Worm (Caenorhabditis elegans) whole organism, late embryonic: Measurements from ENCODE around the gene obr-3.
A peak's percentile ranks its signal among the peaks of the same experiment; 100 is the strongest.

Experiments used
- C08G9.2 ChIP-seq: sonication (generic microtip); optimal IDR thresholded peaks from 2 replicates; lab custom pipeline; 2016; ENCODE audit warnings: mild to moderate bottlenecking, missing genetic modification characterization, moderate library complexity, missing compliant biosample characterization
- Y22D7AL.16 ChIP-seq: sonication (generic microtip); optimal IDR thresholded peaks from 2 replicates; lab custom pipeline; 2016; ENCODE audit warnings: missing genetic modification characterization, missing compliant biosample characterization
- ahr-1 ChIP-seq: sonication (generic microtip); optimal IDR thresholded peaks from 2 replicates; lab custom pipeline; 2016; ENCODE audit warnings: missing genetic modification characterization, missing compliant biosample characterization
- ama-1 ChIP-seq: fragments of 150-350 bp; optimal IDR thresholded peaks from 2 replicates; lab custom pipeline; 2014
- ceh-14 ChIP-seq: sonication (generic microtip); optimal IDR thresholded peaks from 2 replicates; lab custom pipeline; 2016; ENCODE audit warnings: missing genotype, missing genetic modification characterization, missing compliant biosample characterization
- ceh-19 ChIP-seq: fragments of 200-800 bp; sonication (Bioruptor generic); optimal IDR thresholded peaks from 2 replicates; lab custom pipeline; 2018; ENCODE audit warnings: mild to moderate bottlenecking, missing genetic modification characterization, missing compliant biosample characterization
- ceh-22 ChIP-seq: sonication (generic microtip); optimal IDR thresholded peaks from 2 replicates; lab custom pipeline; 2017; ENCODE audit warnings: missing biosample characterization, missing genetic modification characterization
- ceh-30 ChIP-seq: fragments of 150-350 bp; optimal IDR thresholded peaks from 2 replicates; lab custom pipeline; 2014; ENCODE audit warnings: missing biosample characterization, missing genetic modification characterization
- ceh-45 ChIP-seq: fragments of 200-800 bp; sonication (Bioruptor generic); IDR thresholded peaks from 2 replicates; pipeline ENCODE4 v1.3.6; 2022; ENCODE audit warnings: missing genetic modification reagents, missing genetic modification characterization, missing compliant biosample characterization
- ceh-48 ChIP-seq: sonication (generic microtip); optimal IDR thresholded peaks from 2 replicates; lab custom pipeline; 2016; ENCODE audit warnings: missing genetic modification characterization, inconsistent platforms, missing compliant biosample characterization
- dmd-4 ChIP-seq: sonication (generic microtip); optimal IDR thresholded peaks from 2 replicates; lab custom pipeline; 2016; ENCODE audit warnings: borderline replicate concordance, missing genetic modification characterization, missing compliant biosample characterization
- elt-2 ChIP-seq: sonication (generic microtip); optimal IDR thresholded peaks from 2 replicates; lab custom pipeline; 2016; ENCODE audit warnings: missing genetic modification reagents, missing genetic modification characterization, missing compliant biosample characterization
- fax-1 ChIP-seq: sonication (generic microtip); optimal IDR thresholded peaks from 2 replicates; lab custom pipeline; 2016; ENCODE audit warnings: missing genotype, missing genetic modification characterization, missing compliant biosample characterization
- fkh-10 ChIP-seq: fragments of 150-350 bp; optimal IDR thresholded peaks from 2 replicates; lab custom pipeline; 2014; ENCODE audit warnings: missing biosample characterization, missing genetic modification reagents, missing genetic modification characterization
- gmeb-2 ChIP-seq: sonication (generic microtip); optimal IDR thresholded peaks from 2 replicates; lab custom pipeline; 2016; ENCODE audit warnings: missing genetic modification characterization, inconsistent platforms, missing compliant biosample characterization
- hlh-8 ChIP-seq: sonication (generic microtip); optimal IDR thresholded peaks from 2 replicates; lab custom pipeline; 2016; ENCODE audit warnings: missing genotype, missing genetic modification characterization, missing compliant biosample characterization
- lim-6 ChIP-seq: sonication (generic microtip); optimal IDR thresholded peaks from 2 replicates; lab custom pipeline; 2016; ENCODE audit warnings: missing genetic modification characterization, missing compliant biosample characterization
- madf-2 ChIP-seq: sonication (generic microtip); optimal IDR thresholded peaks from 2 replicates; lab custom pipeline; 2017; ENCODE audit warnings: missing genetic modification characterization, missing compliant biosample characterization
- mec-3 ChIP-seq: sonication (generic microtip); optimal IDR thresholded peaks from 2 replicates; lab custom pipeline; 2016; ENCODE audit warnings: borderline replicate concordance, missing genetic modification characterization, missing compliant biosample characterization
- npax-4 ChIP-seq: sonication (generic microtip); optimal IDR thresholded peaks from 2 replicates; lab custom pipeline; 2016; ENCODE audit warnings: missing genetic modification characterization, missing compliant biosample characterization
- pag-3 ChIP-seq: sonication (generic microtip); optimal IDR thresholded peaks from 2 replicates; lab custom pipeline; 2016; ENCODE audit warnings: missing compliant biosample characterization, missing genetic modification characterization, borderline replicate concordance
- pat-9 ChIP-seq: fragments of 200-800 bp; sonication (Bioruptor generic); optimal IDR thresholded peaks from 2 replicates; lab custom pipeline; 2018; ENCODE audit warnings: mild to moderate bottlenecking, missing genetic modification characterization, moderate library complexity, missing compliant biosample characterization
- pha-2 ChIP-seq: sonication (generic microtip); optimal IDR thresholded peaks from 2 replicates; lab custom pipeline; 2017; ENCODE audit warnings: mild to moderate bottlenecking, missing genetic modification characterization, missing compliant biosample characterization
- pha-4 ChIP-seq: fragments of 150-350 bp; optimal IDR thresholded peaks from 2 replicates; lab custom pipeline; 2018; ENCODE audit warnings: missing biosample characterization, missing genetic modification reagents, missing genetic modification characterization
- pqm-1 ChIP-seq: sonication (generic microtip); optimal IDR thresholded peaks from 2 replicates; lab custom pipeline; 2016; ENCODE audit warnings: missing genetic modification characterization, missing compliant biosample characterization
- ref-2 ChIP-seq: sonication (generic microtip); optimal IDR thresholded peaks from 2 replicates; lab custom pipeline; 2016; ENCODE audit warnings: missing genetic modification characterization, missing compliant biosample characterization
- sox-2 ChIP-seq: fragments of 200-800 bp; sonication (Bioruptor generic); IDR thresholded peaks from 2 replicates; pipeline ENCODE4 v1.3.6; 2022; ENCODE audit warnings: missing genetic modification reagents, missing genetic modification characterization, missing compliant biosample characterization
- syd-9 ChIP-seq: sonication (generic microtip); optimal IDR thresholded peaks from 2 replicates; lab custom pipeline; 2016; ENCODE audit warnings: mild to moderate bottlenecking, missing genetic modification characterization, moderate library complexity, missing compliant biosample characterization
- ttx-3 ChIP-seq: sonication (generic microtip); optimal IDR thresholded peaks from 2 replicates; lab custom pipeline; 2016; ENCODE audit warnings: missing genetic modification reagents, missing genetic modification characterization, missing compliant biosample characterization
- unc-3 ChIP-seq, 2 experiments: fragments of 200-800 bp in 1 of 2; sonication (Bioruptor generic) in 1 of 2; sonication (generic microtip) in 1 of 2; conservative IDR thresholded peaks in 1 of 2; optimal IDR thresholded peaks in 1 of 2; 2 replicates each; pipeline versions ENCODE4 v1.3.6 to Lab custom; 2016 to 2022; ENCODE audit warnings: missing compliant biosample characterization in 2 of 2, missing genetic modification characterization in 2 of 2, missing genetic modification reagents in 1 of 2
- unc-42 ChIP-seq: sonication (generic microtip); optimal IDR thresholded peaks from 2 replicates; lab custom pipeline; 2016; ENCODE audit warnings: missing genotype, missing genetic modification characterization, missing compliant biosample characterization
- unc-55 ChIP-seq: sonication (generic microtip); optimal IDR thresholded peaks from 2 replicates; lab custom pipeline; 2017; ENCODE audit warnings: missing biosample characterization, missing genetic modification reagents, missing genetic modification characterization
- zip-5 ChIP-seq: sonication (generic microtip); optimal IDR thresholded peaks from 2 replicates; lab custom pipeline; 2016; ENCODE audit warnings: missing genetic modification characterization, missing compliant biosample characterization
- ztf-16 ChIP-seq: sonication (generic microtip); optimal IDR thresholded peaks from 2 replicates; lab custom pipeline; 2017; ENCODE audit warnings: missing genetic modification characterization, missing compliant biosample characterization

The obr-3 gene

ce11 chrX:13781445-13782073, 28.1 kb downstream of the obr-3 start (continued):
- TF ChIP-seq ref-2 (tag; lab: Kevin White, UChicago) (no peak), ttx-3 (tag; lab: Kevin White, UChicago) (peak; percentile 9), ceh-22 (tag; lab: Kevin White, UChicago) (no peak), hlh-8 (no peak), unc-3 (GFP tag; conservative IDR thresholded peaks at IDR 0.05; lab: Robert Waterston, UW) (no peak), unc-3 (tag; optimal IDR thresholded peaks at IDR 0.05; lab: Kevin White, UChicago) (no peak), dmd-4 (tag; lab: Kevin White, UChicago) (no peak), ceh-19 (GFP tag; lab: Kevin White, UChicago) (no peak), mec-3 (tag; lab: Kevin White, UChicago) (no peak), syd-9 (tag; lab: Kevin White, UChicago) (no peak), ceh-48 (tag; lab: Kevin White, UChicago) (no peak), unc-55 (GFP tag; lab: Kevin White, UChicago) (no peak), fax-1 (tag; lab: Kevin White, UChicago) (peak; percentile 4), pha-4 (tag; lab: Kevin White, UChicago) (no peak), pag-3 (tag; lab: Kevin White, UChicago) (no peak), fkh-10 (no peak), Y22D7AL.16 (peak; percentile 26), pat-9 (tag; lab: Kevin White, UChicago) (peak; percentile 21), ztf-16 (no peak), ahr-1 (tag; lab: Kevin White, UChicago) (no peak), ceh-30 (tag; lab: Kevin White, UChicago) (no peak), pqm-1 (no peak), sox-2 (GFP tag; lab: Robert Waterston, UW) (no peak), madf-2 (tag; lab: Kevin White, UChicago) (peak; percentile 11)
- TF ChIP-seq, all 69 proteins: peak for 14

- TF ChIP-seq Y22D7AL.16 (no peak), ceh-45 (GFP tag; lab: Robert Waterston, UW) (no peak), mec-3 (tag; lab: Kevin White, UChicago) (no peak)
Measured at ce11 chrX:13775508-13775907, 34.2 kb downstream of the obr-3 start.

- no peak for TF ChIP-seq unc-42 (tag; lab: Kevin White, UChicago)
- TF ChIP-seq unc-55 (GFP tag; lab: Kevin White, UChicago): no peak
- no peak for TF ChIP-seq hlh-8
- no peak for TF ChIP-seq madf-2 (tag; lab: Kevin White, UChicago)
- no peak for TF ChIP-seq ceh-19 (GFP tag; lab: Kevin White, UChicago)
- TF ChIP-seq ceh-14: no peak
- no peak for TF ChIP-seq C08G9.2
- no peak for TF ChIP-seq gmeb-2 (tag; lab: Kevin White, UChicago)
- no peak for TF ChIP-seq fkh-10
- no peak for TF ChIP-seq lim-6
- TF ChIP-seq npax-4 (tag; lab: Kevin White, UChicago): no peak
- TF ChIP-seq, all 69 proteins: peak for 0
Measured at ce11 chrX:13774144-13774543, 35.5 kb downstream of the obr-3 start.

ce11 chrX:13772734-13773133, 36.9 kb downstream of the obr-3 start:
- TF ChIP-seq zip-5 (tag; lab: Kevin White, UChicago) (no peak), elt-2 (tag; lab: Kevin White, UChicago) (peak; percentile 65)

- TF ChIP-seq ama-1 (lab: Kevin White, UChicago) (no peak), ztf-16 (no peak), fkh-10 (no peak), pha-2 (no peak)
Measured at ce11 chrX:13770508-13770978, 39.1 kb downstream of the obr-3 start, which contains the start of gene nkb-3. nkb-3 (minus strand) TSS chrX:13770558.
